Worm (Caenorhabditis elegans): ENCODE results near the gene Y62H9A.5.

- TF ChIP-seq ceh-82 (tag; optimal IDR thresholded peaks at IDR 0.05) (no peak), unc-62 (GFP tag; optimal IDR thresholded peaks at IDR 0.05 in 1 of 2) (no peak), unc-62 (tag; optimal IDR thresholded peaks at IDR 0.05) (no peak), lin-13 (GFP tag; optimal IDR thresholded peaks at IDR 0.05) (no peak), ces-1 (GFP tag; optimal IDR thresholded peaks at IDR 0.05) (no peak), ceh-44 (GFP tag; IDR thresholded peaks at IDR 0.05) (no peak), nhr-28 (tag; optimal IDR thresholded peaks at IDR 0.05) (no peak), lin-39 (tag; optimal IDR thresholded peaks at IDR 0.05) (no peak), T26A8.4 (GFP tag; IDR thresholded peaks at IDR 0.05) (no peak)
These were observed 25.5 kb upstream of the Y62H9A.5 start for ce11 chrX:11908226-11908625.

Data from whole organism, L4 larva.